Fruit fly (Drosophila melanogaster) whole organism, embryonic: ENCODE data around the gene CG9837.

ENCODE experiments used
- Atf-2 ChIP-seq: fragments of 200-800 bp; sonication (Bioruptor generic); optimal IDR thresholded peaks from 2 replicates; lab custom pipeline; 2016; ENCODE audit warnings: missing biosample characterization, missing genetic modification characterization
- CG10431 ChIP-seq: fragments of 200-800 bp; sonication (Bioruptor generic); optimal IDR thresholded peaks from 3 replicates; lab custom pipeline; 2018; ENCODE audit warnings: missing biosample characterization, mild to moderate bottlenecking, missing genetic modification characterization
- CG12236 ChIP-seq: fragments of 200-800 bp; sonication (Bioruptor generic); optimal IDR thresholded peaks from 2 replicates; lab custom pipeline; 2016; ENCODE audit warnings: missing biosample characterization, missing genetic modification characterization
- CG12659 ChIP-seq: fragments of 200-800 bp; sonication (Bioruptor generic); optimal IDR thresholded peaks from 3 replicates; lab custom pipeline; 2017; ENCODE audit warnings: mild to moderate bottlenecking, missing biosample characterization, missing genetic modification reagents, missing genetic modification characterization
- CG13775 ChIP-seq: fragments of 200-800 bp; sonication (Bioruptor generic); optimal IDR thresholded peaks from 3 replicates; lab custom pipeline; 2017; ENCODE audit warnings: missing biosample characterization, mild to moderate bottlenecking, missing genetic modification characterization
- CG15073 ChIP-seq: fragments of 200-800 bp; sonication (Bioruptor generic); optimal IDR thresholded peaks from 2 replicates; lab custom pipeline; 2016; ENCODE audit warnings: missing biosample characterization, missing genetic modification characterization
- CG17328 ChIP-seq: fragments of 200-800 bp; sonication (Bioruptor generic); IDR thresholded peaks from 2 replicates; pipeline ENCODE4 v1.3.6; 2022; ENCODE audit warnings: missing biosample characterization, missing genetic modification characterization
- CG2889 ChIP-seq: fragments of 200-800 bp; sonication (Bioruptor generic); IDR thresholded peaks from 3 replicates; pipeline ENCODE4 v1.3.6; 2022; ENCODE audit warnings: missing biosample characterization, missing genetic modification characterization
- CG31388 ChIP-seq: fragments of 200-800 bp; sonication (Bioruptor generic); optimal IDR thresholded peaks from 2 replicates; lab custom pipeline; 2016; ENCODE audit warnings: missing biosample characterization, missing genetic modification characterization
- CG3163 ChIP-seq: fragments of 200-800 bp; sonication (Bioruptor generic); optimal IDR thresholded peaks from 3 replicates; lab custom pipeline; 2016; ENCODE audit warnings: missing biosample characterization, missing genetic modification characterization
- CG34224 ChIP-seq: fragments of 200-800 bp; sonication (Bioruptor generic); IDR thresholded peaks from 3 replicates; pipeline ENCODE4 v1.3.6; 2022; ENCODE audit warnings: missing biosample characterization, missing genetic modification characterization; ENCODE audit not compliant: partially characterized antibody
- CG5180 ChIP-seq: fragments of 200-800 bp; sonication (Bioruptor generic); optimal IDR thresholded peaks from 3 replicates; lab custom pipeline; 2017; ENCODE audit warnings: missing biosample characterization, missing genetic modification characterization, mild to moderate bottlenecking, moderate library complexity, missing genetic modification reagents
- CG5953 ChIP-seq: fragments of 200-800 bp; sonication (Bioruptor generic); IDR thresholded peaks from 2 replicates; pipeline ENCODE4 v1.3.6; 2022; ENCODE audit warnings: missing biosample characterization, missing genetic modification characterization
- CG6654 ChIP-seq: fragments of 200-800 bp; sonication (Bioruptor generic); optimal IDR thresholded peaks from 2 replicates; lab custom pipeline; 2017; ENCODE audit warnings: missing biosample characterization, mild to moderate bottlenecking, missing genetic modification characterization
- CG6689 ChIP-seq: fragments of 200-800 bp; sonication (Bioruptor generic); IDR thresholded peaks from 2 replicates; pipeline ENCODE4 v1.3.6; 2022; ENCODE audit warnings: missing biosample characterization, missing genetic modification characterization
- CG7556 ChIP-seq: fragments of 200-800 bp; sonication (Bioruptor generic); optimal IDR thresholded peaks from 2 replicates; lab custom pipeline; 2017; ENCODE audit warnings: missing biosample characterization, mild to moderate bottlenecking, missing genetic modification characterization
- CG7839 ChIP-seq: fragments of 200-800 bp; sonication (Bioruptor generic); optimal IDR thresholded peaks from 3 replicates; lab custom pipeline; 2018; ENCODE audit warnings: missing biosample characterization, mild to moderate bottlenecking, missing genetic modification characterization, moderate library complexity
- CG9437 ChIP-seq: fragments of 200-800 bp; sonication (Bioruptor generic); optimal IDR thresholded peaks from 2 replicates; lab custom pipeline; 2018; ENCODE audit warnings: missing biosample characterization, mild to moderate bottlenecking, missing genetic modification characterization
- CoRest ChIP-seq: fragments of 200-800 bp; sonication (Bioruptor generic); optimal IDR thresholded peaks from 3 replicates; lab custom pipeline; 2018; ENCODE audit warnings: missing biosample characterization, mild to moderate bottlenecking, missing genetic modification characterization, moderate library complexity
- Ets97D ChIP-seq: fragments of 200-800 bp; sonication (Bioruptor generic); optimal IDR thresholded peaks from 3 replicates; lab custom pipeline; 2016; ENCODE audit warnings: missing biosample characterization, missing genetic modification characterization
- Fer3 ChIP-seq: fragments of 200-800 bp; sonication (Bioruptor generic); optimal IDR thresholded peaks from 2 replicates; lab custom pipeline; 2018; ENCODE audit warnings: missing biosample characterization, mild to moderate bottlenecking, missing genetic modification characterization, moderate library complexity
- GATAe ChIP-seq: fragments of 200-800 bp; sonication (Bioruptor generic); conservative IDR thresholded peaks from 2 replicates; pipeline ENCODE4 v1.3.6; 2022; ENCODE audit warnings: missing biosample characterization, missing genetic modification characterization
- Gug ChIP-seq: fragments of 200-800 bp; sonication (Bioruptor generic); IDR thresholded peaks from 4 replicates; pipeline ENCODE4 v1.3.6; 2022; ENCODE audit warnings: missing biosample characterization, missing genetic modification characterization
- HHEX ChIP-seq: fragments of 200-800 bp; sonication (Bioruptor generic); optimal IDR thresholded peaks from 3 replicates; lab custom pipeline; 2017; ENCODE audit warnings: missing biosample characterization, mild to moderate bottlenecking, missing genetic modification characterization, missing genetic modification reagents
- HLH3B ChIP-seq: fragments of 200-800 bp; sonication (Bioruptor generic); IDR thresholded peaks from 2 replicates; pipeline ENCODE4 v1.3.6; 2022; ENCODE audit warnings: missing biosample characterization, missing genetic modification characterization
- MTF-1 ChIP-seq: fragments of 200-800 bp; sonication (Bioruptor generic); optimal IDR thresholded peaks from 2 replicates; lab custom pipeline; 2018; ENCODE audit warnings: missing biosample characterization, mild to moderate bottlenecking, missing genetic modification characterization, borderline replicate concordance
- Myb ChIP-seq: fragments of 200-800 bp; sonication (Bioruptor generic); optimal IDR thresholded peaks from 2 replicates; lab custom pipeline; 2016; ENCODE audit warnings: missing biosample characterization, missing genetic modification characterization
- NC2α ChIP-seq: fragments of 200-800 bp; sonication (Bioruptor generic); optimal IDR thresholded peaks from 2 replicates; lab custom pipeline; 2016; ENCODE audit warnings: missing biosample characterization, missing genetic modification characterization
- PHDP ChIP-seq: fragments of 200-800 bp; sonication (Bioruptor generic); optimal IDR thresholded peaks from 3 replicates; lab custom pipeline; 2018; ENCODE audit warnings: missing biosample characterization, mild to moderate bottlenecking, missing genetic modification characterization, moderate library complexity
- Scr ChIP-seq: fragments of 200-800 bp; sonication (Bioruptor generic); IDR thresholded peaks from 2 replicates; pipeline ENCODE4 v1.3.6; 2022; ENCODE audit warnings: missing biosample characterization, missing genetic modification characterization; ENCODE audit not compliant: partially characterized antibody
- Ssrp ChIP-seq: fragments of 200-800 bp; sonication (Bioruptor generic); optimal IDR thresholded peaks from 2 replicates; lab custom pipeline; 2018; ENCODE audit warnings: missing biosample characterization, mild to moderate bottlenecking, missing genetic modification characterization, moderate library complexity
- aop ChIP-seq: fragments of 200-800 bp; sonication (Bioruptor generic); IDR thresholded peaks from 2 replicates; pipeline ENCODE4 v1.3.6; 2022; ENCODE audit warnings: missing biosample characterization, missing genetic modification characterization
- az2 ChIP-seq: fragments of 200-800 bp; sonication (Bioruptor generic); optimal IDR thresholded peaks from 3 replicates; lab custom pipeline; 2016; ENCODE audit warnings: missing biosample characterization, missing genetic modification characterization
- bowl ChIP-seq: fragments of 200-800 bp; sonication (Bioruptor generic); IDR thresholded peaks from 2 replicates; pipeline ENCODE4 v1.3.6; 2022; ENCODE audit warnings: missing biosample characterization, missing genetic modification characterization
- dati ChIP-seq: fragments of 200-800 bp; sonication (Bioruptor generic); IDR thresholded peaks from 2 replicates; pipeline ENCODE4 v1.3.6; 2022; ENCODE audit warnings: missing biosample characterization, missing genetic modification characterization
- eyg ChIP-seq: fragments of 200-800 bp; sonication (Bioruptor generic); optimal IDR thresholded peaks from 3 replicates; lab custom pipeline; 2016; ENCODE audit warnings: missing biosample characterization, missing genetic modification characterization
- gfzf ChIP-seq: fragments of 200-800 bp; sonication (Bioruptor generic); optimal IDR thresholded peaks from 2 replicates; lab custom pipeline; 2016; ENCODE audit warnings: missing biosample characterization, mild to moderate bottlenecking, missing genetic modification characterization, moderate library complexity
- hbn ChIP-seq: fragments of 200-800 bp; sonication (Bioruptor generic); IDR thresholded peaks from 2 replicates; pipeline ENCODE4 v1.3.6; 2022; ENCODE audit warnings: missing biosample characterization, missing genetic modification characterization; ENCODE audit not compliant: partially characterized antibody
- maf-S ChIP-seq: fragments of 200-800 bp; sonication (Bioruptor generic); optimal IDR thresholded peaks from 2 replicates; lab custom pipeline; 2016; ENCODE audit warnings: missing biosample characterization, missing genetic modification characterization
- mam ChIP-seq: fragments of 200-800 bp; sonication (Bioruptor generic); optimal IDR thresholded peaks from 3 replicates; lab custom pipeline; 2016; ENCODE audit warnings: missing biosample characterization, missing genetic modification characterization
- odd ChIP-seq: fragments of 200-800 bp; sonication (Bioruptor generic); optimal IDR thresholded peaks from 2 replicates; lab custom pipeline; 2017; ENCODE audit warnings: missing biosample characterization, mild to moderate bottlenecking, missing genetic modification characterization
- onecut ChIP-seq: fragments of 200-800 bp; sonication (Bioruptor generic); IDR thresholded peaks from 2 replicates; pipeline ENCODE4 v1.3.6; 2022; ENCODE audit warnings: missing biosample characterization, missing genetic modification characterization
- org-1 ChIP-seq: fragments of 200-800 bp; sonication (Bioruptor generic); optimal IDR thresholded peaks from 2 replicates; lab custom pipeline; 2017; ENCODE audit warnings: missing biosample characterization, missing genetic modification characterization
- pros ChIP-seq: fragments of 200-800 bp; sonication (Bioruptor generic); optimal IDR thresholded peaks from 3 replicates; lab custom pipeline; 2019; ENCODE audit warnings: missing biosample characterization, mild to moderate bottlenecking, missing genetic modification characterization, moderate library complexity
- ranshi ChIP-seq: fragments of 200-800 bp; sonication (Bioruptor generic); IDR thresholded peaks from 2 replicates; pipeline ENCODE4 v1.3.6; 2022; ENCODE audit warnings: missing biosample characterization, missing genetic modification characterization
- rib ChIP-seq: fragments of 200-800 bp; sonication (Bioruptor generic); IDR thresholded peaks from 2 replicates; pipeline ENCODE4 v1.3.6; 2022; ENCODE audit warnings: missing biosample characterization, missing genetic modification characterization
- run ChIP-seq: fragments of 200-800 bp; sonication (Bioruptor generic); optimal IDR thresholded peaks from 3 replicates; lab custom pipeline; 2018; ENCODE audit warnings: missing biosample characterization, mild to moderate bottlenecking, missing genetic modification characterization
- schlank ChIP-seq: fragments of 200-800 bp; sonication (Bioruptor generic); optimal IDR thresholded peaks from 2 replicates; lab custom pipeline; 2018; ENCODE audit warnings: missing biosample characterization, mild to moderate bottlenecking, missing genetic modification characterization
- slou ChIP-seq: fragments of 200-800 bp; sonication (Bioruptor generic); optimal IDR thresholded peaks from 3 replicates; lab custom pipeline; 2016; ENCODE audit warnings: missing biosample characterization, missing genetic modification characterization
- tgo ChIP-seq: fragments of 200-800 bp; sonication (Bioruptor generic); IDR thresholded peaks from 3 replicates; pipeline ENCODE4 v1.3.6; 2022; ENCODE audit warnings: missing biosample characterization, missing genetic modification characterization
- twi ChIP-seq: fragments of 200-800 bp; optimal IDR thresholded peaks from 2 replicates; lab custom pipeline; 2019; ENCODE audit warnings: missing biosample characterization, mild to moderate bottlenecking, missing genetic modification characterization, moderate library complexity

The CG9837 gene

dm6 chr3R:8819551-8820057, 6.2 kb upstream of the CG9837 start (continued):
- TF ChIP-seq org-1 (GFP tag; lab: Kevin White, UChicago) = peak; percentile 27
- TF ChIP-seq tgo (GFP tag; lab: Robert Waterston, UW) = no peak
- no peak for TF ChIP-seq dati (GFP tag; lab: Robert Waterston, UW)
- no peak for TF ChIP-seq az2 (GFP tag; lab: Kevin White, UChicago)
- TF ChIP-seq CG31388 (GFP tag; lab: Kevin White, UChicago) = no peak
- peak; percentile 11 for TF ChIP-seq Fer3 (tag; lab: Kevin White, UChicago)
- no peak for TF ChIP-seq CG15073 (GFP tag; lab: Kevin White, UChicago)
- TF ChIP-seq eyg (GFP tag; lab: Kevin White, UChicago) = no peak
- no peak for TF ChIP-seq run
- TF ChIP-seq ranshi (GFP tag; lab: Robert Waterston, UW) = no peak
- TF ChIP-seq Atf-2 (GFP tag; lab: Kevin White, UChicago) = peak; percentile 43
- TF ChIP-seq bowl (GFP tag; lab: Robert Waterston, UW) = no peak
- TF ChIP-seq hbn (GFP tag; lab: Robert Waterston, UW) = no peak
- no peak for TF ChIP-seq CG7839 (tag; lab: Kevin White, UChicago)
- no peak for TF ChIP-seq CG17328 (GFP tag; lab: Robert Waterston, UW)
- TF ChIP-seq onecut (GFP tag; lab: Robert Waterston, UW) = peak; percentile 4; the same call in 1 of the 2 replicates
- TF ChIP-seq CG7556 (GFP tag; lab: Kevin White, UChicago) = no peak
- no peak for TF ChIP-seq CG10431 (GFP tag; lab: Kevin White, UChicago)
- TF ChIP-seq mam (GFP tag; lab: Kevin White, UChicago) = peak; percentile 3
- peak; percentile 46 for TF ChIP-seq NC2α
- TF ChIP-seq rib (GFP tag; lab: Robert Waterston, UW) = peak; percentile 77
- TF ChIP-seq HLH3B (GFP tag; lab: Robert Waterston, UW) = peak; percentile 14; the same call in 1 of the 2 replicates
- TF ChIP-seq MTF-1 = peak; percentile 2
- no peak for TF ChIP-seq slou (GFP tag; lab: Kevin White, UChicago)
- no peak for TF ChIP-seq CG5953 (GFP tag; lab: Robert Waterston, UW)
- no peak for TF ChIP-seq GATAe
- TF ChIP-seq CG5180 (GFP tag; lab: Kevin White, UChicago) = peak; percentile 30
- TF ChIP-seq aop = no peak
- no peak for TF ChIP-seq CG34224 (GFP tag; lab: Robert Waterston, UW)
- peak; percentile 96 for TF ChIP-seq CG9437
- no peak for TF ChIP-seq CG12236 (GFP tag; lab: Kevin White, UChicago)
- TF ChIP-seq PHDP = peak; percentile 48
- no peak for TF ChIP-seq CG13775
- TF ChIP-seq HHEX (GFP tag; lab: Kevin White, UChicago) = peak; percentile 14
- no peak for TF ChIP-seq gfzf
- TF ChIP-seq Myb (GFP tag; lab: Kevin White, UChicago) = peak; percentile 8
- no peak for TF ChIP-seq Ssrp (tag; lab: Kevin White, UChicago)
- TF ChIP-seq Ets97D (GFP tag; lab: Kevin White, UChicago) = no peak
- peak; percentile 6 for TF ChIP-seq schlank (tag; lab: Kevin White, UChicago)
- no peak for TF ChIP-seq twi (tag; lab: Kevin White, UChicago)
- TF ChIP-seq CG12659 (GFP tag; lab: Kevin White, UChicago) = peak; percentile 4
- no peak for TF ChIP-seq Scr (GFP tag; lab: Robert Waterston, UW)
- TF ChIP-seq odd (GFP tag; lab: Kevin White, UChicago) = no peak
- TF ChIP-seq CG2889 (GFP tag; lab: Robert Waterston, UW) = no peak
- peak; percentile 28 for TF ChIP-seq maf-S (GFP tag; lab: Kevin White, UChicago)
- TF ChIP-seq Gug (GFP tag; lab: Robert Waterston, UW) = no peak
- no peak for TF ChIP-seq CG6654
- TF ChIP-seq CG6689 (GFP tag; lab: Robert Waterston, UW) = no peak
- TF ChIP-seq CG3163 = no peak
- TF ChIP-seq CoRest (tag; lab: Kevin White, UChicago) = no peak
- peak; percentile 32 for TF ChIP-seq pros
